Fruit fly (Drosophila melanogaster): Measurements from ENCODE around the gene CG13625.

Gene CG13625

DNA sequence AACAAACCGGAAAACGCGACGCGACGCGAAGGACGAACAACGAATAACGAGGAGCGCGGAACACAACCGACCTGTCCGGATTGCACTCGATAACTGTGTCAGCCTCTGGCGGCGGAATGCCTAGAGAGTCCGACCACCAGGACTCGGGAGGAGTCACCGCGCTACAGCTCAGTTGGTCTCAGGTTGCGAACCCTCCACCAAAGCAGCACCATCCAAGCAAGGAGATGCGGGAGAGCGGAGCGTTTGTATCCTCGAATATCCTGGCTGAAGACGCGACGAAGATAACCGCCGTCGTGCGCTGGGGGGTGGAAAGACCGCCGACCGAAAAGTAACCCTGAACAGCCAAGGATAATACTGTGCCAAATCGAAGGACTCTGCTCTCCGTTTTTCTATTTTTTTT lies 7.6 kb downstream of the CG13625 start:
- TF ChIP-seq ovo (GFP tag; optimal IDR thresholded peaks at IDR 0.05) (no peak), CG7101 (tag; optimal IDR thresholded peaks at IDR 0.05) (no peak), CG11617 (GFP tag; optimal IDR thresholded peaks at IDR 0.05) (no peak), CG12768 (GFP tag; optimal IDR thresholded peaks at IDR 0.05) (no peak), kay (GFP tag; ENCODE audit: borderline replicate concordance) (no peak), CG14711 (tag; optimal IDR thresholded peaks at IDR 0.05) (no peak), Clk (GFP tag; optimal IDR thresholded peaks at IDR 0.05) (no peak), CG5204 (GFP tag; optimal IDR thresholded peaks at IDR 0.05) (no peak), CG1620 (GFP tag; optimal IDR thresholded peaks at IDR 0.05) (no peak)

DNA sequence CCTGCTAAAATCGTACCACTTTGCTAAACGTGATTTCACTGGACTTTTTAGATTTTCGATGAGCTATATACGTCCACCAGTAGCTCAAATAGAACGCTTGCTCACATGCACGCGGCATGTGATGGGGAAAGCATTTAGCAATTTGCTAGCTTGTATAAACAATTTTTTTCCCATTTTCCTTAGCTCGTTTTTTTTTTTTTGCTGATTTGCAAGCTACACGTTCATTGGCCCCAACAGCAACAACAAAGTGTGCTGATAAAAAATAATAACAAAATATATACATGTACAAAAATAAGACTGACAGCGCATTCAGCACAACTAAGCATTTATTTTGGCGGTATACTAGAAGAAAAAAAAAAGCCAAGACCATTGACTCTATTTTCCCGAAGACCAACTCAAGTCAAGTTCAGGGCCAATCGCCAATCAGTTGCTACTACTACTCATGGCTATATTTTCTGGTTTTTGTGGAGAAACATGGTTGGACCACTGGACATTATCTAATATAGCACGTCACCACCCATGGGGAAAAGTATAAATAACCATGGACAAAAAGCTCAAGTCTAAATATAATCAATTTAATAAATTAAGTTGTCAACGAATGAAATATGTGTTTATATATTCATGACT lies 9.1 kb downstream of the CG13625 start:
- TF ChIP-seq CG12768 (GFP tag; optimal IDR thresholded peaks at IDR 0.05): peak; percentile 49
- peak; percentile 89 for TF ChIP-seq kay (GFP tag; ENCODE audit: borderline replicate concordance)
- no peak for TF ChIP-seq Clk (GFP tag; optimal IDR thresholded peaks at IDR 0.05)
- TF ChIP-seq bab1 (GFP tag; optimal IDR thresholded peaks at IDR 0.05): no peak
- no peak for TF ChIP-seq ovo (GFP tag; optimal IDR thresholded peaks at IDR 0.05)
- TF ChIP-seq CG7045 (GFP tag; optimal IDR thresholded peaks at IDR 0.05): no peak
- no peak for TF ChIP-seq pad (GFP tag; optimal IDR thresholded peaks at IDR 0.05)
- no peak for TF ChIP-seq CG1620 (GFP tag; optimal IDR thresholded peaks at IDR 0.05)
- TF ChIP-seq CG7101 (tag; optimal IDR thresholded peaks at IDR 0.05): no peak
- TF ChIP-seq tj (GFP tag; optimal IDR thresholded peaks at IDR 0.05): peak; percentile 97
- TF ChIP-seq Mnt (GFP tag; optimal IDR thresholded peaks at IDR 0.05): peak; percentile 26
- peak; percentile 54 for TF ChIP-seq cic (GFP tag; optimal IDR thresholded peaks at IDR 0.05)

DNA sequence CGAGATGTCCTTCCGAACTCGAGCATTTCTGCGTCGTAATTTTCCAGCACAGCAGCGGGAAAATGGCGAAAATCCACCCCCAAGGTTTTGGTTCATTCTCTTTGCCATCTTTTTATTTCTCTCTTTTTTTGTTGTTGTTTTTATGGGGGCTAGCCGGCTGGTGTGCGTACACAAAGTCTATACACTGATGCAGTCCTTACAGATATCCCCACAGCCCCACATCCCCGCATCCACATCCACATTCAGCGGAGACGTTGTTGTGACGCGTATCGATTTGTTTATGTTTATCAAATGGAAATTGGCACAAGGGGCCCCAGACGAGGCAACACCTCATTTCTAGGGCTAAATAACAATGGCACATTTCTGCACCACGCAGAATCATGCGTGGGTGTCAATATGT lies 9.9 kb downstream of the CG13625 start:
- TF ChIP-seq Hr96 (GFP tag; optimal IDR thresholded peaks at IDR 0.05) (no peak), toe (GFP tag; optimal IDR thresholded peaks at IDR 0.05) (no peak), Clk (GFP tag; optimal IDR thresholded peaks at IDR 0.05) (no peak), bab1 (GFP tag; optimal IDR thresholded peaks at IDR 0.05) (no peak), pad (GFP tag; optimal IDR thresholded peaks at IDR 0.05) (no peak), tj (GFP tag; optimal IDR thresholded peaks at IDR 0.05) (no peak), cnc (optimal IDR thresholded peaks at IDR 0.05) (no peak), CG7045 (GFP tag; optimal IDR thresholded peaks at IDR 0.05) (no peak), ovo (GFP tag; optimal IDR thresholded peaks at IDR 0.05) (no peak), CG14711 (tag; optimal IDR thresholded peaks at IDR 0.05) (no peak), kay (GFP tag; ENCODE audit: borderline replicate concordance) (no peak), CG5204 (GFP tag; optimal IDR thresholded peaks at IDR 0.05) (no peak), Crg-1 (GFP tag; optimal IDR thresholded peaks at IDR 0.05) (no peak), CG7101 (tag; optimal IDR thresholded peaks at IDR 0.05) (no peak), CG1620 (GFP tag; optimal IDR thresholded peaks at IDR 0.05) (no peak), CG12768 (GFP tag; optimal IDR thresholded peaks at IDR 0.05) (no peak), cic (GFP tag; optimal IDR thresholded peaks at IDR 0.05) (no peak), CG33017 (tag; optimal IDR thresholded peaks at IDR 0.05) (no peak), Mnt (GFP tag; optimal IDR thresholded peaks at IDR 0.05) (no peak), CG11617 (GFP tag; optimal IDR thresholded peaks at IDR 0.05) (no peak)

DNA sequence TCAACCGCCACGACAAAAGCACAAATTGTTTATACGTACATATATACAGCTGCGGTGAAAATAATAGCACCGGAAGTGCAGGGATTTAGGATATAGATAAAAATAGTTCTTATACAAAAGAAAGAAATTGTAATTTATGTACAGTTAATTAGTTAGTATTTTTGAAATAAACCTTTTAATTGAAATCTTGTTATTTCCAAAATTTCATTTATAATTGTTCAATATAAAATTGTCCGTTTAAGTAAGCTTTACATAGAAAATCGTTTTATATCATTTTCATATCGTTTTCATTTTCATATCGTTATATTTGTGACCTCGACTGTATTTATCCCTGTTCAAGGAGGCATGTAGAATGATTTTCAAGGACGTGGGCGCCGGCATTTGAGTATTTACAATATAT lies 10.8 kb downstream of the CG13625 start:
- TF ChIP-seq Mnt (GFP tag; optimal IDR thresholded peaks at IDR 0.05) (no peak), Hr96 (GFP tag; optimal IDR thresholded peaks at IDR 0.05) (no peak), CG7045 (GFP tag; optimal IDR thresholded peaks at IDR 0.05) (peak; percentile 82), CG33017 (tag; optimal IDR thresholded peaks at IDR 0.05) (peak; percentile 61), cnc (optimal IDR thresholded peaks at IDR 0.05) (no peak), CG11617 (GFP tag; optimal IDR thresholded peaks at IDR 0.05) (peak; percentile 45), cic (GFP tag; optimal IDR thresholded peaks at IDR 0.05) (no peak), CG1620 (GFP tag; optimal IDR thresholded peaks at IDR 0.05) (no peak), CG5204 (GFP tag; optimal IDR thresholded peaks at IDR 0.05) (no peak), CG14711 (tag; optimal IDR thresholded peaks at IDR 0.05) (peak; percentile 38), CG7101 (tag; optimal IDR thresholded peaks at IDR 0.05) (peak; percentile 54), CG12768 (GFP tag; optimal IDR thresholded peaks at IDR 0.05) (peak; percentile 16), Clk (GFP tag; optimal IDR thresholded peaks at IDR 0.05) (no peak), kay (GFP tag; ENCODE audit: borderline replicate concordance) (no peak), bab1 (GFP tag; optimal IDR thresholded peaks at IDR 0.05) (no peak)

DNA sequence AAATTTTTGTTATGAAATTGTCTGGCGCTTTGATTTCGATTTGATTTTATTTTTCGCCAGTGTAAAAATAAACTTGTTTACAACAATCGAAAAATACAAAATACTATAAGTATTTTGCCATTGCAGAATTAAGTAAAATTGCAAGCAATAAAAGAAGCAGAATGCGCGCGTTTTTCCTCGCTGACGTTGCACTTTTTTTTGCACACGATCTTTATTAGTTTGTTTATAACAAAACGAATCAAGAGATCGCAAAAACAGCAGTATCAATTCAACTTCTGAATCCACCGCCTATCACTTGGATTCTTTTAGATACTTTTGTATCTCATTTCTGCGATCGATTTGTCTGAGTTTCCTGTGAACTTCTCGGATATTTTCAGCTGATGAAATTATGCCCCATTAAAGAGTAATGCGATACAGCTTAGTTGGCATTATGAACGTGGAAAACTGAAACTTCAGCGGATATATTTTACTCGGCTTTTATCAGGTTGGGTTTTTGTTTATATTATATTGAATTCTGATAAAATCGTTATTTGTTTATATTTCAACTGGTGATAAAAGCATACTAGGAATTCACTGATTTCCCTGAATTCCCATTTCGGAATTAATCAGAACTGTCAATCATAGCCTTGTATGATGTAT lies 11.7 kb downstream of the CG13625 start:
- TF ChIP-seq CG1620 (GFP tag; optimal IDR thresholded peaks at IDR 0.05): no peak
- peak; percentile 75 to 81 for TF ChIP-seq cnc (optimal IDR thresholded peaks at IDR 0.05)
- no peak for TF ChIP-seq Clk (GFP tag; optimal IDR thresholded peaks at IDR 0.05)
- peak; percentile 98 for TF ChIP-seq tj (GFP tag; optimal IDR thresholded peaks at IDR 0.05)
- no peak for TF ChIP-seq CG11617 (GFP tag; optimal IDR thresholded peaks at IDR 0.05)
- no peak for TF ChIP-seq CG5204 (GFP tag; optimal IDR thresholded peaks at IDR 0.05)

DNA sequence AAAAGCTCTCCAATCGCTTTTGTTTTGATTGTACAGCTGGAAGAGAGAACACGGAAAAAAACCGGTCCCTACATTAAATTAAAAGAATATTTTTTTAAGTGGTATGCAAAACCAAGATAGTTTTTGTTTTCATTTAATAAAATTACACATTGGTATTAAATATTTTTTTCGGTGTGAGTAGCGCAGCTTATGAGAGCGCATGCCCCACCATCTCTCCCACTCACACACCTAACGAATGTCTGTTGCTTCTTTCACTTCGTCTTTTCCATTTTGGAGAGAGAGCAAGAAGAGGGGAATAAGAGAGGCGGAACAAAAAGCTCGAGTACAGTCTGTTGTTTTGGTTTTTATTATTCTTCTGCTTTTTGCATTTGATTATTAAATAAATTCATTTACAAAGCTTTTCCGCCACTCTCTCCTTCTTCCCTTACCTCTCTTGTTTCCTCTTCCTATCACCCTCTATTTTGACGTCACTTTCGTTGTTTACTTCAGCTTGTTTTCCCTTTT lies 12.4 kb downstream of the CG13625 start:
- TF ChIP-seq Clk (GFP tag; optimal IDR thresholded peaks at IDR 0.05) (peak; percentile 98), cnc (optimal IDR thresholded peaks at IDR 0.05) (no peak), CG14711 (tag; optimal IDR thresholded peaks at IDR 0.05) (peak; percentile 96), CG11617 (GFP tag; optimal IDR thresholded peaks at IDR 0.05) (peak; percentile 99), CG1620 (GFP tag; optimal IDR thresholded peaks at IDR 0.05) (peak; percentile 96), cic (GFP tag; optimal IDR thresholded peaks at IDR 0.05) (peak; percentile 97), Hr96 (GFP tag; optimal IDR thresholded peaks at IDR 0.05) (peak; percentile 97), kay (GFP tag; ENCODE audit: borderline replicate concordance) (peak; percentile 99), tj (GFP tag; optimal IDR thresholded peaks at IDR 0.05) (peak; percentile 76), CG5204 (GFP tag; optimal IDR thresholded peaks at IDR 0.05) (peak; percentile 98), CG7101 (tag; optimal IDR thresholded peaks at IDR 0.05) (peak; percentile 99), toe (GFP tag; optimal IDR thresholded peaks at IDR 0.05) (peak; percentile 98), pad (GFP tag; optimal IDR thresholded peaks at IDR 0.05) (peak; percentile 94), ovo (GFP tag; optimal IDR thresholded peaks at IDR 0.05) (peak; percentile 94), Mnt (GFP tag; optimal IDR thresholded peaks at IDR 0.05) (peak; percentile 95), CG12768 (GFP tag; optimal IDR thresholded peaks at IDR 0.05) (peak; percentile 99), CG7045 (GFP tag; optimal IDR thresholded peaks at IDR 0.05) (peak; percentile 98), bab1 (GFP tag; optimal IDR thresholded peaks at IDR 0.05) (peak; percentile 96), Crg-1 (GFP tag; optimal IDR thresholded peaks at IDR 0.05) (peak; percentile 97), CG33017 (tag; optimal IDR thresholded peaks at IDR 0.05) (peak; percentile 99)
